Worm (Caenorhabditis elegans) whole organism, midembryonic: ENCODE results near the gene Y75B8A.19.

ENCODE experiments used
- flt-1 ChIP-seq: fragments of 200-800 bp; sonication (Bioruptor generic); IDR thresholded peaks from 2 replicates; pipeline ENCODE4 v1.3.6; 2022; ENCODE audit warnings: missing genetic modification characterization, missing compliant biosample characterization
- klf-2 ChIP-seq: fragments of 200-800 bp; sonication (Bioruptor generic); conservative IDR thresholded peaks from 2 replicates; pipeline ENCODE4 v1.3.6; 2022; ENCODE audit warnings: missing genetic modification reagents, missing genetic modification characterization, missing compliant biosample characterization
- ref-1 ChIP-seq: fragments of 200-800 bp; sonication (Bioruptor generic); conservative IDR thresholded peaks from 2 replicates; pipeline ENCODE4 v1.3.6; 2022; ENCODE audit warnings: missing genetic modification reagents, missing genetic modification characterization, missing compliant biosample characterization

ce11 chrIII:12186111-12186510 is 40.3 kb upstream of the Y75B8A.19 start, which contains the start of gene lury-1:
- TF ChIP-seq flt-1 (GFP tag; lab: Robert Waterston, UW) (no peak), ref-1 (no peak), klf-2 (no peak)
